Fruit fly (Drosophila melanogaster) ovary, adult (tissue): ENCODE data around the gene Scr.

ENCODE experiments used
- CG17801 ChIP-seq: fragments of 200-800 bp; optimal IDR thresholded peaks from 2 replicates; lab custom pipeline; 2019; ENCODE audit warnings: missing biosample characterization, mild to moderate bottlenecking, missing genetic modification characterization, moderate library complexity; ENCODE audit not compliant: partially characterized antibody

Scr gene

DNA sequence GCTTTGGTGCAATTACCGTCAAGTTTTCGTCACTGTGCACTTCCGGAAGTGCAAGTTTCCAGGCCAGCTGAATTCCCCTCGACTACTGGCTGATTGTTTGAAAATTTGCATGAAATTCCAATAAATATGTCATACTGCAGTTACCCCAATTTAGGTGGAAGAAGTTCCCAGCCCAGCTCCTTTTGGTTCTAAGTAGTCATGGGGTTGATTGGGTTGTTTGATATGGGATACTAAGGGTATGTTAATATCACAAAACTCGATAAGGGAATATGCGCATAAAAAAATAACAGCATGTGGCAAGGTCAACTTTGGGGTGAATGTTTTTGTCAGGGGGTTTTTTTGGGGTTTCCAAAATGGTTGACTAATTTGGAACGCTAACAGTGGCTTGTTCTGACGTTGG is 36.5 kb downstream of the Scr start:
- no peak for TF ChIP-seq CG17801 (GFP tag; lab: Kevin White, UChicago)

DNA sequence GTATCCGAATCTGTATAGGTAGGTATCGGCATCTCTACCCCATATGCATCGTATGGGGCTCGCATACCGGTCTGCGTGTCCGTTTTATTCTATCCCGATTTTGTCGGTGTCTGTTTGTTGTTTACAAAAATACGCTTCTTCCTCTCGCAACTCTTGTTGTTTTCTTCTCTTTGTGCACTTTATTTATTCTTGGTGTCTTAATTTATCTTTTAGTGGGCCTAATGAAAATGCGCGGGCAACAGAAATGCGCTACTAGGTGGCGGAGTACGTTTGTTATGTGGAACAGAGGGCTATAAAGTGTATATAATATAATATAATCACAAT is 36.9 kb downstream of the Scr start:
- no peak for TF ChIP-seq CG17801 (GFP tag; lab: Kevin White, UChicago)

DNA sequence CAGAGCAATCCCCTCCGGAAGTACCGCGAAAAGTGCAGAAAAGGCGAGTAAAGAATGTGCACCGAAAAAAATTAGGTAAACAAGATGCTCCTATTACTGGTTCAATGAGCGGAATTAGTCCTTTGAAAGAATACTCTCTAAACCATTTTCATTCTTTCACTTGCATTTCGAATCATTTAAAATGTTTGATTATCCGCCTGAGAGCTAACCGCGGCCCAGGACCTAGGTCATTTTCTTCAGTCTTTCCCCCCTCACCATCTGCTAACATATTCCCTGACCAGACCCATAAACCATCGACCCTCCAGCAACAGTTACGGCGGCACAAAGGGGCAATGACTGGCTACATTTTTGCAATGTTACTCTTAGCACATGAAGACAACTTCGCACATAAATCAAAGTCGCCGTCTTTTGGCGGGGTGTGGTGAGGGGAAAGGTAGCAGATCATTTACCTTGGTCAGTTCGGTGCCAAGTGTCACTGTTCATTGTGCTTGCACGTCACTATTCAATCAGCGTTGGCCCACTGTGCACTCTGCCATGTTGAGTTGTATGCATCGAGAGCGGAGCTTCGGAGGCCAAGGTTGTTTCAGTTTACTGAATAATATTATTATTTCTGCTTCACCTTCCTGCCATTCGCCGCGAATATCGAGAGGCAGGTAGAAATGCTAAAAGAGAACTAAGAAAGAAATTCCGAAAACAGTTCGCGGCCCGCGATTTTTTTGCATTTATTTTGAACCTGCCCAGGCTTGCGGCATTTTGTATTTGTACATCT is 37.5 kb downstream of the Scr start:
- TF ChIP-seq CG17801 (GFP tag; lab: Kevin White, UChicago): no peak

DNA sequence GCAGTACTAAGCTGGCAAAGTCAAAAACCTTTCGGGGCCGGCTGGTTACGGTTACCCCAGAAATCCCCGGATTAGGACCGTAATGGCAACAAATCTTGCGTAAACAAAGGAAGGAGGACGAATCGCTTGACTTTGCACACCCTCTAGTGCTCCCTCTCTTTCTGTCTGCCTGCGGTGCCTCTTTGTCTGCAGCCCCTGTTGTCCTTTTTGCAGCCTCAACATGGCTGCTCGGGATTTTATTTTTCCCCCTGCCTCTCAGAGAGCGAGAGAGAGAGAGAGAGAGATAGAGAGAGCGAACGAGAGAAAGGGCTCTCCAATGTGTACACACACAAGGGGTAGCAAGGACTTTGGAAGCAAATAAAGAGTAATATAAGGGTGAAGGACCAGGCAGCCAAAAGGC is 39.2 kb downstream of the Scr start:
- TF ChIP-seq CG17801 (GFP tag; lab: Kevin White, UChicago): no peak

DNA sequence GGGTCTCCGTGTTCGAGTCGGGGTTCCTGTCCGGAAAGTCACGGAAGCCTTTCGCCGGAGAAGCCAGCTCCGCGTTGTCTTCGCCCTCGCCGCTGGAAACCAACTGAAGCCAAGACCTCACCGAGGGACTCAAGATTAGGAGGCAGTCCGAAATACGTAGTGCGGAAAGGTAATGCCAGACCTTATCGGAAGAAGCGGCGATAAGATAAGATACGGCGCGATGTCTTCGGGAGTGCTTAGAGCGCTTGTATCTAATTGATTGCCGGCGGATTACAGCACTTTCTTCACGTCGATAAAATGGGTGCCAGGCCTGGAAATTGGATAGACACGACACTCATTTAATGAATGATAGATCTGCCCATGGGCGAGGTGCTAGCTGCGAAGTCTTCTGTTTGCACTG is 39.9 kb downstream of the Scr start:
- no peak for TF ChIP-seq CG17801 (GFP tag; lab: Kevin White, UChicago)

DNA sequence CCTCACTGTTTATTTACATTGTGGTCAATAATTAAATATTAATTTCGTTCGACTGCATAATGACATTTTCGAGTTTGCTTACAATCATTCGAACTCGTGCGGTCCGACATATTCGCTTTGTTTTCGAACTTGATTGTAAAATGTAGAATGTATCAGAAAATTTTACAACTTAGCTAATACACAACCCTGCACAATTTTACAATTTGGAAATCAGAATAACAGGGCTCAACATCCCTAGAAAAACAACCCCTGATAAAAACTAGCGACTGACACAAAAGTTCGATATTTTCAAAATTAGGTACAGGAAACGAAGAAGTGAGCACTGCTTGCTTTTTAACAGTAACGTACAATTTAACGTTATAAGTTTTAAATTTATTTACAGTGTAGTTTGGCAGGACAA is 43.1 kb downstream of the Scr start:
- TF ChIP-seq CG17801 (GFP tag; lab: Kevin White, UChicago): no peak

DNA sequence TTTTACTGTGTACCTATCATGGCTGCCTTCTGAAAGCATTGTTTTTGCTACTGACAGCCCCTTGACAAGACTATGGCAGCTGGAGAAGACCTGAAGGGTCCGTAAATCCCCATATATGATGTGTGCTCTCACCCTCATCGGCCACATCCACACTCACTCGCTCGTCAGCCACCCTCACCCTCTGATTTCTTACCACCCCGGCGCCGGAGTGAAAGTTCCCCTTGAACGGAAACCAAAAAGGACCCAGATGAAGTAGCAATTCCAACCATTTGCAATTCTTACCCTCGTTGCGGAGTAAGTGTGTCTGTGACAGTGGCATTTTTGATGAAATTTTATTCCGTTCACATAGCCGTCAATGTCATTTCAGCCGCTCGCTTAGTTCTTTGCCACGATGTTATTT is 43.8 kb downstream of the Scr start:
- no peak for TF ChIP-seq CG17801 (GFP tag; lab: Kevin White, UChicago)

DNA sequence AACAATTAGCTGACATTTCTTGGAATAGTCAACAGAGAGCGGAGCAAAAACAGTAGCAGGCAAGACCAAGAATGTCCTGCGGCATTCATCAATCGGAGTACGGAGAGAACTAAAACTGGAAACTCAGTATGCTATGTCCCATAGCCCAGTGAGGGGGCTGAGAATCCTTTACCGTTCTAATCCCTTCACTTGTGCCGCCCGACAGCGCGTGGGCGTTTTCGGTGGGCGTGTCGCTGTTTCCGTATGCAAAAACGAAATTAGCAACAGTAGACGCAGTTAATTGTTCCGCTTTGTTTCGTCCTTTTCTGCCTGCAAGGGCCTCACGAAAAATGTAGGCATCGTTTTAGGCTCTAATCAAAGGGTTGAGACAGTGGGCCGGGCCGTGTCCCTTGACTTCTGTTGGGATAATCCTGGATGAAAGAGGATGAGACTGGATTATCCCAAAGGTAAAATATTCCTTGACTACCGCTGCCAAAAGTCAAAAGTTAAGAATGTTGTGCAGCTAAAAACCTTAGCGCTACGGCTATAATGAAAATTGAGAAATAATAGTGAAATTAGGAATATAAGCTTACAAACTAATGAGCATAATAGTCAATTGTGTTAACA is 45.0 kb downstream of the Scr start:
- TF ChIP-seq CG17801 (GFP tag; lab: Kevin White, UChicago): no peak

DNA sequence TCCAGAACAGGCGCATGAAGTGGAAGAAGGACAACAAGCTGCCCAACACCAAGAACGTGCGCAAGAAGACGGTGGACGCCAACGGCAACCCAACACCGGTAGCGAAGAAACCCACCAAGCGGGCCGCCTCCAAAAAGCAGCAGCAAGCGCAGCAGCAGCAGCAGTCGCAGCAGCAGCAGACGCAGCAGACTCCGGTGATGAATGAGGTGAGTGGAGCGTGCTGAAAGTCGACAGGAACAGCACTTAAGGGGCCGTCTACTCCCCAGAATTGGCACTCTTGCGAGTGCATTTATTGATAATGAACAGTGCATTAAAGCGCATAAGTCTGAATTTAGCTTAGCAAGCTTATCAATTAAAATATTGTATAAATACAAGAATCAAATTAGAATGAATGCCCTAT is 48.6 kb downstream of the Scr start:
- no peak for TF ChIP-seq CG17801 (GFP tag; lab: Kevin White, UChicago)

DNA sequence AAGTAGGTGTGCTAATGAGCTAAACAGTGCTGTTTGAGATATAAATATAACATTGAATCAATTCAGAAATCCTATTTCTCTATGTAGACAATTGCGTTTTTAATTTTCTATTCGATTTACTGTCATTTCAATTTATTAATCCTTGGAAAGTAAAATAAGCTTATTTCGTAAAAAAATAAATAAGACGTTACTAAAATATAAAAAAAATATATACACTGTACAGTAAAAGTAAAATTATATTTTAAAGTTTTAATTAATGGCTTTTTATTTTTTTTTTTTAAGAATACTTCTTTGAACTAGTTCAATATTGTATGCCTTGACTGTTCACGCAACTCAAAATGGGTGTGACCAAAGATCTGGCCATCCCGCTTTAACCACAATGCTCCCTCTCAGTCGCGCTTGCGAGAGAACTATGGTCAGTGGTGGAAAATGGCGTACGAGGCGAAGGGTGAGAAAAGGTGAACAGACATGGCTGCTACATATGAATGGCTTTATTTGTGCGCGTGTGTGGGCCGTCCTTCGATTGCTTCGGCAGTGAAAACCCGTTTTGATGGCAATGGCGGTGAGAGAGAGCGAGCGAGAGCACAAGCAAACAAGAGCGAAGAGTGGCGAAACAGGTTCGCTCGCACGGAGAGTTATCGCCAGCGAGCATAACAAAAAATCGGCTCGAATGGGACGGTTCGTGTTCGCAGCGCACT is 58.4 kb downstream of the Scr start, which contains the start of gene Dfd:
Gene Dfd, plus strand, starts transcription at position 648 of the 698 bp plus-strand sequence.
- TF ChIP-seq CG17801 (GFP tag; lab: Kevin White, UChicago): no peak

DNA sequence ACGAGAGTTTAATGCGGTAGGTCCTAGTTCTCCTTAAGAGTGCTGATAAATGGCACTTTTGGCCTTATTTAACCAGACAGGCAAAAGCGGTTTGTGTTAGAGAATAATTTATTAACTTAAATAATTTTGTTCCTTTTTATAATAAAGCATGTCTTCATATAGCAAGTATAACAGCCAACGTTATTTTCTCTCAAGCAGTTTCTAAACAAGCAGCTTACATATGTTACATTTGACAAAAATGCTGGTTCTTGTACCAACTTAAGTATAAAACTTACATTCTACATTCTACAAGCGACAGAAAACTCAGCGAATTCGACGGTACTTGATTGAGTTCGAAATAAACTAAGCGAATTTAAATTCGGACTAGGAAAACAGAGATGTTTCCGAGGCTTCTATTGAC is 69.8 kb downstream of the Scr start:
- TF ChIP-seq CG17801 (GFP tag; lab: Kevin White, UChicago): no peak

DNA sequence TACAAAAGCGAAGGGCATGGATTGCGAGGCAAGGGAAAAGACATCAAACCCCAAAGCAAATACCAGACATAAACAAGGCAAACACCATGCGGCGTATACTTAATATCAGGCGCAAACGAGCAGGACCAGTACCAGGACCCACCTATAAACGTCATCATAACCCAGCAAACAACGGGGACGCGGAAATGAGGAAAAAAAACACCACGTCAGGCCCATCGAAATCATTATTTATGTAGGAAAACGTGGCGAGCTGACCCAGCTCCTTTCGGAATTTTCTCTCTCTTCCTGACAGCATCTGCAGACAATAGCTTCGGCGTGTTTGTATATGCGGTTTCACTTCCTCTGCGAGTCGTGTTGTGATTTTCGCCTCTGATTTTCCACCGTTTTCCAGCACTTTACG is 73.0 kb downstream of the Scr start:
- TF ChIP-seq CG17801 (GFP tag; lab: Kevin White, UChicago): no peak
